Fruit fly (Drosophila melanogaster) S2 (cell line): Measurements from ENCODE around the gene CG12620.

ENCODE experiments used
- CG8478 ChIP-seq: fragments of >200 bp; optimal IDR thresholded peaks from 2 replicates; lab custom pipeline; 2018
- CTCF ChIP-seq, 2 experiments: fragments of >200 bp; optimal IDR thresholded peaks; 2 replicates each; lab custom pipeline; 2018

DNA sequence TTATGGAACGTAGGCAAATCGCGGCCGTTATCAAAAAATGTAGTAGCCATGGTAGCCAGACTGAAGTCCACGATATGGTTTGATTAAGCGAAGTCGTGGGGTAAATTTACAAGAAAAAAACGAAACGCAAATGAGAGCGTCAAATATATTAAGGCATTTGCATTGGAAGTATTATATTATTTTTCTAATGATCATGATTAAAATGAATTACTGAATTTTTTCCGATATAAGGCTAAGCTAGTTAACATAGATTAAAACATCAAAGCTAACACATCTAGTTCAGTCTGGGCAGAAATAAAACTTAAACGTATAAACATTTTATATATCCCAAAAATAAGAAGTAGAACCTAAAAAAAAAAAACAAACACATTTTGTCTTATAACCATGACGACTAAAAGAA is at the start of gene CG12620:
- TF ChIP-seq CG8478 (lab: Kevin White, UChicago) (no peak), CTCF (optimal IDR thresholded peaks at IDR 0.05; lab: Kevin White, UChicago) (no peak)
